Fruit fly (Drosophila melanogaster): ENCODE results near the gene Fas1.

The Fas1 gene

dm6 chr3R:16624750-16625549, at the start of gene Fas1:
Gene Fas1 (plus strand): TSS chr3R:16625238.
- peak; percentile 45 to 66 for TF ChIP-seq CTCF (optimal IDR thresholded peaks at IDR 0.05)
- TF ChIP-seq CG8478 (optimal IDR thresholded peaks at IDR 0.05): no peak

- TF ChIP-seq CTCF (optimal IDR thresholded peaks at IDR 0.05) (no peak), CG8478 (optimal IDR thresholded peaks at IDR 0.05) (no peak)
Observed at dm6 chr3R:16583605-16584004, 41.4 kb upstream of the Fas1 start, which contains the start of gene Scp2. Gene Scp2 (minus strand): TSS chr3R:16583663.

- TF ChIP-seq CTCF (optimal IDR thresholded peaks at IDR 0.05) (no peak), CG8478 (optimal IDR thresholded peaks at IDR 0.05) (no peak)
Observed at dm6 chr3R:16591407-16591806, 33.6 kb upstream of the Fas1 start.

dm6 chr3R:16594056-16594858, 30.8 kb upstream of the Fas1 start, which contains the start of gene CG14892:
Gene CG14892 (plus strand): TSS chr3R:16594414.
- TF ChIP-seq CG8478 (optimal IDR thresholded peaks at IDR 0.05) (no peak), CTCF (optimal IDR thresholded peaks at IDR 0.05) (no peak)

- TF ChIP-seq CTCF (optimal IDR thresholded peaks at IDR 0.05): no peak
- no peak for TF ChIP-seq CG8478 (optimal IDR thresholded peaks at IDR 0.05)
Observed at dm6 chr3R:16594961-16595360, 30.1 kb upstream of the Fas1 start.

dm6 chr3R:16599647-16600046, 25.4 kb upstream of the Fas1 start:
- no peak for TF ChIP-seq CTCF (optimal IDR thresholded peaks at IDR 0.05)
- no peak for TF ChIP-seq CG8478 (optimal IDR thresholded peaks at IDR 0.05)

- TF ChIP-seq CG8478 (optimal IDR thresholded peaks at IDR 0.05) (no peak), CTCF (optimal IDR thresholded peaks at IDR 0.05) (no peak)
Observed at dm6 chr3R:16600735-16601134, 24.3 kb upstream of the Fas1 start.

- no peak for TF ChIP-seq CG8478 (optimal IDR thresholded peaks at IDR 0.05)
- no peak for TF ChIP-seq CTCF (optimal IDR thresholded peaks at IDR 0.05)
Observed at dm6 chr3R:16604715-16605114, 20.3 kb upstream of the Fas1 start, which contains the start of gene CG10345. Gene CG10345 (minus strand): TSS chr3R:16604861.

- TF ChIP-seq CTCF (optimal IDR thresholded peaks at IDR 0.05) (no peak), CG8478 (optimal IDR thresholded peaks at IDR 0.05) (no peak)
Observed at dm6 chr3R:16605929-16606328, 19.1 kb upstream of the Fas1 start.

dm6 chr3R:16608920-16609319, 16.1 kb upstream of the Fas1 start, which contains the start of gene NPF:
Gene NPF (plus strand): TSS chr3R:16609220.
- TF ChIP-seq CTCF (optimal IDR thresholded peaks at IDR 0.05) (no peak), CG8478 (optimal IDR thresholded peaks at IDR 0.05) (no peak)

dm6 chr3R:16611240-16611639, 13.8 kb upstream of the Fas1 start:
- TF ChIP-seq CTCF (optimal IDR thresholded peaks at IDR 0.05): no peak
- TF ChIP-seq CG8478 (optimal IDR thresholded peaks at IDR 0.05): no peak

dm6 chr3R:16613300-16613699, 11.7 kb upstream of the Fas1 start, which contains the start of gene CG12783:
Gene CG12783 (minus strand): TSS chr3R:16613400.
- TF ChIP-seq CTCF (optimal IDR thresholded peaks at IDR 0.05) (no peak), CG8478 (optimal IDR thresholded peaks at IDR 0.05) (no peak)

dm6 chr3R:16614241-16614640, 10.8 kb upstream of the Fas1 start, which contains the start of gene CG10340:
Gene CG10340 (minus strand): TSS chr3R:16614391.
- TF ChIP-seq CG8478 (optimal IDR thresholded peaks at IDR 0.05) (no peak), CTCF (optimal IDR thresholded peaks at IDR 0.05) (peak in 1 of 2 experiments; percentile 10)

- TF ChIP-seq CTCF (optimal IDR thresholded peaks at IDR 0.05): no peak
- TF ChIP-seq CG8478 (optimal IDR thresholded peaks at IDR 0.05): no peak
Observed at dm6 chr3R:16615009-16615408, 10.0 kb upstream of the Fas1 start, which contains the start of gene CG17562. Gene CG17562 (plus strand): TSS chr3R:16615309.

dm6 chr3R:16617650-16618049, 7.4 kb upstream of the Fas1 start, which contains the start of gene CG17560:
Gene CG17560 (plus strand): TSS chr3R:16617950.
- TF ChIP-seq CTCF (optimal IDR thresholded peaks at IDR 0.05) (no peak), CG8478 (optimal IDR thresholded peaks at IDR 0.05) (no peak)

Measured in S2 (cell line).